Worm (Caenorhabditis elegans) whole organism, L3 larva: Measurements from ENCODE around the gene T25G12.13.

Experiments used
- R02D3.7 ChIP-seq: fragments of 150-350 bp; optimal IDR thresholded peaks from 2 replicates; lab custom pipeline; 2014; ENCODE audit warnings: missing biosample characterization, missing genetic modification characterization
- ZK546.5 ChIP-seq: sonication (generic microtip); optimal IDR thresholded peaks from 2 replicates; lab custom pipeline; 2017; ENCODE audit warnings: missing biosample characterization, missing genetic modification characterization
- ama-1 ChIP-seq: fragments of 150-350 bp; optimal IDR thresholded peaks from 2 replicates; lab custom pipeline; 2018
- ceh-16 ChIP-seq: sonication (generic microtip); optimal IDR thresholded peaks from 2 replicates; lab custom pipeline; 2017; ENCODE audit warnings: missing biosample characterization, missing genetic modification characterization
- ceh-28 ChIP-seq: fragments of 150-350 bp; optimal IDR thresholded peaks from 2 replicates; lab custom pipeline; 2014; ENCODE audit warnings: missing biosample characterization, missing genetic modification reagents, missing genetic modification characterization
- daf-12 ChIP-seq: fragments of 150-350 bp; optimal IDR thresholded peaks from 2 replicates; lab custom pipeline; 2014; ENCODE audit warnings: missing biosample characterization, missing genetic modification reagents, missing genetic modification characterization
- egl-27 ChIP-seq: sonication (generic microtip); optimal IDR thresholded peaks from 4 replicates; lab custom pipeline; 2017; ENCODE audit warnings: missing biosample characterization, missing genetic modification reagents, missing genetic modification characterization
- elt-1 ChIP-seq: fragments of 150-350 bp; optimal IDR thresholded peaks from 2 replicates; lab custom pipeline; 2014; ENCODE audit warnings: missing biosample characterization, missing genetic modification characterization
- elt-2 ChIP-seq: sonication (generic microtip); optimal IDR thresholded peaks from 2 replicates; lab custom pipeline; 2016; ENCODE audit warnings: missing genetic modification reagents, mild to moderate bottlenecking, missing genetic modification characterization, missing compliant biosample characterization
- elt-3 ChIP-seq, 3 experiments: fragments of 150-350 bp in 1 of 3; sonication (generic microtip) in 2 of 3; optimal IDR thresholded peaks; 2 replicates in 2 of 3; 4 replicates in 1 of 3; lab custom pipeline; 2014 to 2017; ENCODE audit warnings: missing biosample characterization in 3 of 3, missing genetic modification characterization in 3 of 3
- eor-1 ChIP-seq, 2 experiments: fragments of 150-350 bp; optimal IDR thresholded peaks; 2 replicates each; lab custom pipeline; 2014 to 2018; ENCODE audit warnings: missing biosample characterization in 2 of 2, missing genetic modification characterization in 2 of 2
- fkh-2 ChIP-seq: fragments of 150-350 bp; optimal IDR thresholded peaks from 2 replicates; lab custom pipeline; 2014; ENCODE audit warnings: missing biosample characterization, missing genetic modification reagents, missing genetic modification characterization
- fos-1 ChIP-seq: fragments of 150-350 bp; optimal IDR thresholded peaks from 2 replicates; lab custom pipeline; 2014; ENCODE audit warnings: missing biosample characterization, missing genetic modification characterization
- jun-1 ChIP-seq: fragments of 150-350 bp; optimal IDR thresholded peaks from 2 replicates; lab custom pipeline; 2014; ENCODE audit warnings: missing biosample characterization, missing genetic modification reagents, missing genetic modification characterization
- lin-15B ChIP-seq: fragments of 150-350 bp; optimal IDR thresholded peaks from 2 replicates; lab custom pipeline; 2014; ENCODE audit warnings: missing biosample characterization, missing genetic modification characterization
- lin-39 ChIP-seq: fragments of 150-350 bp; optimal IDR thresholded peaks from 2 replicates; lab custom pipeline; 2018; ENCODE audit warnings: missing biosample characterization, missing genetic modification reagents, missing genetic modification characterization
- mdl-1 ChIP-seq: fragments of 150-350 bp; optimal IDR thresholded peaks from 2 replicates; lab custom pipeline; 2014; ENCODE audit warnings: missing biosample characterization, missing genetic modification characterization
- mml-1 ChIP-seq: fragments of 150-350 bp; sonication (generic microtip); optimal IDR thresholded peaks from 3 replicates; lab custom pipeline; 2014; ENCODE audit warnings: missing biosample characterization, missing genetic modification characterization
- nfya-1 ChIP-seq: sonication (generic microtip); optimal IDR thresholded peaks from 2 replicates; lab custom pipeline; 2017; ENCODE audit warnings: missing genetic modification characterization, mild to moderate bottlenecking, missing compliant biosample characterization, antibody characterized with exemption, moderate library complexity; ENCODE audit not compliant: insufficient read depth
- nhr-11 ChIP-seq: fragments of 150-350 bp; optimal IDR thresholded peaks from 2 replicates; lab custom pipeline; 2014; ENCODE audit warnings: missing biosample characterization, missing genetic modification characterization
- nhr-12 ChIP-seq: fragments of 150-350 bp; optimal IDR thresholded peaks from 2 replicates; lab custom pipeline; 2014; ENCODE audit warnings: missing biosample characterization, missing genetic modification characterization
- nhr-23 ChIP-seq: fragments of 150-350 bp; optimal IDR thresholded peaks from 2 replicates; lab custom pipeline; 2014; ENCODE audit warnings: missing biosample characterization, missing genetic modification reagents, missing genetic modification characterization
- nhr-28 ChIP-seq: fragments of 150-350 bp; optimal IDR thresholded peaks from 2 replicates; lab custom pipeline; 2014; ENCODE audit warnings: missing biosample characterization, missing genetic modification characterization
- nhr-43 ChIP-seq: sonication (generic microtip); optimal IDR thresholded peaks from 2 replicates; lab custom pipeline; 2016; ENCODE audit warnings: mild to moderate bottlenecking, missing genetic modification characterization, missing compliant biosample characterization; ENCODE audit not compliant: poor library complexity, severe bottlenecking
- nhr-67 ChIP-seq: fragments of 150-350 bp; optimal IDR thresholded peaks from 2 replicates; lab custom pipeline; 2014; ENCODE audit warnings: missing biosample characterization, missing genetic modification characterization
- nhr-76 ChIP-seq: fragments of 150-350 bp; sonication (generic microtip); optimal IDR thresholded peaks from 5 replicates; lab custom pipeline; 2014; ENCODE audit warnings: missing biosample characterization, missing genetic modification characterization
- nhr-77 ChIP-seq: fragments of 150-350 bp; optimal IDR thresholded peaks from 2 replicates; lab custom pipeline; 2014; ENCODE audit warnings: missing biosample characterization, missing genetic modification characterization
- pha-4 ChIP-seq: fragments of 150-350 bp; optimal IDR thresholded peaks from 2 replicates; lab custom pipeline; 2014; ENCODE audit warnings: missing biosample characterization, missing genetic modification reagents, missing genetic modification characterization
- pqm-1 ChIP-seq: fragments of 150-350 bp; optimal IDR thresholded peaks from 2 replicates; lab custom pipeline; 2017; ENCODE audit warnings: missing biosample characterization, missing genetic modification characterization, inconsistent platforms
- sea-2 ChIP-seq: fragments of 150-350 bp; sonication (generic microtip); optimal IDR thresholded peaks from 4 replicates; lab custom pipeline; 2014; ENCODE audit warnings: missing biosample characterization, missing genetic modification reagents, missing genetic modification characterization
- skn-1 ChIP-seq: fragments of 150-350 bp; optimal IDR thresholded peaks from 2 replicates; lab custom pipeline; 2014; ENCODE audit warnings: missing biosample characterization, missing genetic modification characterization
- snpc-4 ChIP-seq: fragments of 150-350 bp; optimal IDR thresholded peaks from 2 replicates; lab custom pipeline; 2014; ENCODE audit warnings: missing biosample characterization, missing genetic modification characterization
- unc-39 ChIP-seq: sonication (generic microtip); optimal IDR thresholded peaks from 4 replicates; lab custom pipeline; 2017; ENCODE audit warnings: missing biosample characterization, missing genetic modification characterization
- unc-62 ChIP-seq: fragments of 150-350 bp; sonication (generic microtip); optimal IDR thresholded peaks from 4 replicates; lab custom pipeline; 2014; ENCODE audit warnings: missing biosample characterization, missing genetic modification reagents, missing genetic modification characterization
- zag-1 ChIP-seq: fragments of 150-350 bp; optimal IDR thresholded peaks from 2 replicates; lab custom pipeline; 2014; ENCODE audit warnings: missing biosample characterization, missing genetic modification characterization
- ztf-11 ChIP-seq: fragments of 150-350 bp; optimal IDR thresholded peaks from 2 replicates; lab custom pipeline; 2014; ENCODE audit warnings: missing biosample characterization, missing genetic modification characterization
- ztf-4 ChIP-seq: fragments of 150-350 bp; optimal IDR thresholded peaks from 2 replicates; lab custom pipeline; 2014; ENCODE audit warnings: missing biosample characterization, missing genetic modification characterization

The T25G12.13 gene

ce11 chrX:17243053-17243452, at the start of gene T25G12.13:
Gene T25G12.13 (plus strand): TSS chrX:17243353.
- TF ChIP-seq ceh-16 (no peak), elt-2 (tag; lab: Kevin White, UChicago) (peak; percentile 30)

ce11 chrX:17195080-17195479, 48.1 kb upstream of the T25G12.13 start, which contains the start of gene B0302.5:
Gene B0302.5 (minus strand): TSS chrX:17195137.
- TF ChIP-seq ZK546.5 (no peak), jun-1 (tag; lab: Kevin White, UChicago) (no peak), nhr-43 (tag; lab: Kevin White, UChicago) (no peak), elt-3 (tag; optimal IDR thresholded peaks at IDR 0.05; lab: Kevin White, UChicago) (no peak), egl-27 (no peak), elt-1 (tag; lab: Kevin White, UChicago) (no peak), pqm-1 (tag; lab: Kevin White, UChicago) (peak; percentile 22), unc-39 (tag; lab: Kevin White, UChicago) (no peak), zag-1 (no peak), sea-2 (GFP tag; lab: Kevin White, UChicago) (no peak), nhr-67 (tag; lab: Kevin White, UChicago) (no peak), mml-1 (tag; lab: Kevin White, UChicago) (no peak), fkh-2 (tag; lab: Kevin White, UChicago) (no peak), fos-1 (tag; lab: Kevin White, UChicago) (no peak), elt-2 (tag; lab: Kevin White, UChicago) (peak; percentile 66), nhr-11 (tag; lab: Kevin White, UChicago) (no peak), snpc-4 (tag; lab: Kevin White, UChicago) (no peak), lin-39 (tag; lab: Kevin White, UChicago) (no peak), nhr-23 (tag; lab: Kevin White, UChicago) (no peak), mdl-1 (no peak), nhr-12 (tag; lab: Kevin White, UChicago) (no peak), ztf-4 (tag; lab: Kevin White, UChicago) (no peak), ztf-11 (tag; lab: Kevin White, UChicago) (no peak), ceh-28 (tag; lab: Kevin White, UChicago) (no peak), nhr-76 (tag; lab: Kevin White, UChicago) (no peak), skn-1 (peak; percentile 70), daf-12 (tag; lab: Kevin White, UChicago) (no peak), R02D3.7 (tag; lab: Kevin White, UChicago) (no peak), pha-4 (tag; lab: Kevin White, UChicago) (peak; percentile 32), eor-1 (tag; optimal IDR thresholded peaks at IDR 0.05; lab: Kevin White, UChicago) (no peak), nhr-77 (tag; lab: Kevin White, UChicago) (no peak), ceh-16 (no peak)

ce11 chrX:17197824-17198223, 45.3 kb upstream of the T25G12.13 start:
- TF ChIP-seq elt-3 (tag; optimal IDR thresholded peaks at IDR 0.05; lab: Kevin White, UChicago) (no peak), pha-4 (tag; lab: Kevin White, UChicago) (peak; percentile 8), elt-2 (tag; lab: Kevin White, UChicago) (peak; percentile 77)
- TF ChIP-seq, all 47 proteins: peak for 2

ce11 chrX:17203399-17203798, 39.8 kb upstream of the T25G12.13 start:
- TF ChIP-seq pqm-1 (tag; lab: Kevin White, UChicago) (no peak), ZK546.5 (no peak), elt-3 (tag; optimal IDR thresholded peaks at IDR 0.05; lab: Kevin White, UChicago) (no peak)

- peak; percentile 58 for TF ChIP-seq elt-2 (tag; lab: Kevin White, UChicago)
- TF ChIP-seq pqm-1 (tag; lab: Kevin White, UChicago), result peak; percentile 58
- TF ChIP-seq pha-4 (tag; lab: Kevin White, UChicago), result peak; percentile 43
- TF ChIP-seq nhr-12 (tag; lab: Kevin White, UChicago), result no peak
- TF ChIP-seq skn-1, result no peak
These were observed 37.3 kb upstream of the T25G12.13 start for ce11 chrX:17205853-17206252.

- no peak for TF ChIP-seq lin-39 (tag; lab: Kevin White, UChicago)
- TF ChIP-seq pqm-1 (tag; lab: Kevin White, UChicago), result no peak
- no peak for TF ChIP-seq nhr-28
- TF ChIP-seq mml-1 (tag; lab: Kevin White, UChicago), result no peak
- no peak for TF ChIP-seq nfya-1 (tag; lab: Kevin White, UChicago)
- TF ChIP-seq zag-1, result no peak
- no peak for TF ChIP-seq jun-1 (tag; lab: Kevin White, UChicago)
- no peak for TF ChIP-seq nhr-67 (tag; lab: Kevin White, UChicago)
- TF ChIP-seq ama-1 (lab: Kevin White, UChicago), result no peak
- TF ChIP-seq snpc-4 (tag; lab: Kevin White, UChicago), result no peak
- TF ChIP-seq eor-1 (tag; optimal IDR thresholded peaks at IDR 0.05; lab: Kevin White, UChicago), result no peak
- no peak for TF ChIP-seq egl-27
- TF ChIP-seq ZK546.5, result no peak
- no peak for TF ChIP-seq unc-62 (GFP tag; lab: Kevin White, UChicago)
- TF ChIP-seq R02D3.7 (tag; lab: Kevin White, UChicago), result no peak
- no peak for TF ChIP-seq fos-1 (tag; lab: Kevin White, UChicago)
- no peak for TF ChIP-seq ztf-11 (tag; lab: Kevin White, UChicago)
- TF ChIP-seq nhr-12 (tag; lab: Kevin White, UChicago), result no peak
- no peak for TF ChIP-seq lin-15B (tag; lab: Kevin White, UChicago)
These were observed 33.9 kb upstream of the T25G12.13 start, which contains the start of gene T08G2.2 for ce11 chrX:17209265-17209664. Gene T08G2.2 (minus strand): TSS chrX:17209365.
